Worm (Caenorhabditis elegans) whole organism, L2 larva: ENCODE data around the gene ZK809.8.

Experiments used
- C34F6.9 ChIP-seq: fragments of 150-350 bp; optimal IDR thresholded peaks from 2 replicates; lab custom pipeline; 2014; ENCODE audit warnings: missing biosample characterization, missing genetic modification characterization
- F13H6.1 ChIP-seq: sonication (generic microtip); optimal IDR thresholded peaks from 2 replicates; lab custom pipeline; 2016; ENCODE audit warnings: missing genetic modification characterization, missing compliant biosample characterization
- R02D3.7 ChIP-seq: fragments of 150-350 bp; optimal IDR thresholded peaks from 2 replicates; lab custom pipeline; 2014; ENCODE audit warnings: missing biosample characterization, missing genetic modification characterization
- alr-1 ChIP-seq: fragments of 150-350 bp; optimal IDR thresholded peaks from 2 replicates; lab custom pipeline; 2014; ENCODE audit warnings: missing biosample characterization, missing genetic modification characterization
- aly-2 ChIP-seq: fragments of 150-350 bp; optimal IDR thresholded peaks from 2 replicates; lab custom pipeline; 2014; ENCODE audit warnings: missing biosample characterization, missing genetic modification characterization
- ama-1 ChIP-seq: fragments of 150-350 bp; optimal IDR thresholded peaks from 2 replicates; lab custom pipeline; 2018; ENCODE audit warnings: inconsistent platforms
- blmp-1 ChIP-seq: sonication (generic microtip); optimal IDR thresholded peaks from 2 replicates; lab custom pipeline; 2017; ENCODE audit warnings: missing genetic modification characterization, mild to moderate bottlenecking, missing compliant biosample characterization, antibody characterized with exemption, moderate library complexity; ENCODE audit not compliant: insufficient read depth
- ceh-16 ChIP-seq: fragments of 150-350 bp; optimal IDR thresholded peaks from 2 replicates; lab custom pipeline; 2014; ENCODE audit warnings: missing biosample characterization, missing genetic modification characterization
- elt-1 ChIP-seq: fragments of 150-350 bp; optimal IDR thresholded peaks from 2 replicates; lab custom pipeline; 2014; ENCODE audit warnings: missing biosample characterization, missing genetic modification characterization
- elt-3 ChIP-seq: sonication (generic microtip); optimal IDR thresholded peaks from 2 replicates; lab custom pipeline; 2017; ENCODE audit warnings: missing biosample characterization, missing genetic modification characterization
- fos-1 ChIP-seq: fragments of 150-350 bp; optimal IDR thresholded peaks from 2 replicates; lab custom pipeline; 2014; ENCODE audit warnings: missing biosample characterization, missing genetic modification characterization
- gmeb-1 ChIP-seq: fragments of 150-350 bp; optimal IDR thresholded peaks from 2 replicates; lab custom pipeline; 2014; ENCODE audit warnings: missing biosample characterization, missing genetic modification characterization
- lin-11 ChIP-seq: fragments of 150-350 bp; sonication (generic microtip); optimal IDR thresholded peaks from 2 replicates; lab custom pipeline; 2014; ENCODE audit warnings: missing biosample characterization, missing genetic modification characterization, inconsistent platforms, mixed read lengths
- lin-13 ChIP-seq: fragments of 150-350 bp; optimal IDR thresholded peaks from 2 replicates; lab custom pipeline; 2014; ENCODE audit warnings: missing biosample characterization, missing genetic modification reagents, missing genetic modification characterization
- lsy-2 ChIP-seq, 2 experiments: fragments of 150-350 bp in 1 of 2; sonication (generic microtip) in 1 of 2; optimal IDR thresholded peaks; 2 replicates each; lab custom pipeline; 2014 to 2017; ENCODE audit warnings: missing biosample characterization in 2 of 2, missing genetic modification characterization in 2 of 2
- mab-5 ChIP-seq: fragments of 150-350 bp; optimal IDR thresholded peaks from 2 replicates; lab custom pipeline; 2014; ENCODE audit warnings: missing biosample characterization, missing genetic modification characterization
- mbf-1 ChIP-seq: sonication (generic microtip); optimal IDR thresholded peaks from 2 replicates; lab custom pipeline; 2017; ENCODE audit warnings: missing biosample characterization, missing genetic modification characterization
- mdl-1 ChIP-seq, 2 experiments: fragments of 150-350 bp in 1 of 2; sonication (generic microtip) in 1 of 2; optimal IDR thresholded peaks; 2 replicates each; lab custom pipeline; 2017; ENCODE audit warnings: missing biosample characterization in 2 of 2, missing genetic modification characterization in 2 of 2
- nhr-10 ChIP-seq: sonication (generic microtip); optimal IDR thresholded peaks from 2 replicates; lab custom pipeline; 2017; ENCODE audit warnings: missing biosample characterization, missing genetic modification characterization
- nhr-11 ChIP-seq: fragments of 150-350 bp; optimal IDR thresholded peaks from 2 replicates; lab custom pipeline; 2014; ENCODE audit warnings: missing biosample characterization, missing genetic modification characterization
- nhr-129 ChIP-seq: fragments of 150-350 bp; optimal IDR thresholded peaks from 2 replicates; lab custom pipeline; 2014; ENCODE audit warnings: missing biosample characterization, missing genetic modification characterization
- nhr-21 ChIP-seq: fragments of 150-350 bp; optimal IDR thresholded peaks from 2 replicates; lab custom pipeline; 2014; ENCODE audit warnings: missing biosample characterization, missing genetic modification characterization
- nhr-23 ChIP-seq: fragments of 150-350 bp; optimal IDR thresholded peaks from 2 replicates; lab custom pipeline; 2014; ENCODE audit warnings: missing biosample characterization, missing genetic modification reagents, missing genetic modification characterization
- nhr-25 ChIP-seq: fragments of 150-350 bp; sonication (generic microtip); optimal IDR thresholded peaks from 3 replicates; lab custom pipeline; 2014; ENCODE audit warnings: missing biosample characterization, missing genetic modification characterization
- nhr-6 ChIP-seq: fragments of 150-350 bp; optimal IDR thresholded peaks from 2 replicates; lab custom pipeline; 2014; ENCODE audit warnings: missing biosample characterization, missing genetic modification characterization
- nhr-77 ChIP-seq: fragments of 150-350 bp; optimal IDR thresholded peaks from 2 replicates; lab custom pipeline; 2014; ENCODE audit warnings: missing biosample characterization, missing genetic modification characterization
- peb-1 ChIP-seq: fragments of 150-350 bp; optimal IDR thresholded peaks from 2 replicates; lab custom pipeline; 2014; ENCODE audit warnings: missing biosample characterization, missing genetic modification characterization
- sem-4 ChIP-seq: fragments of 150-350 bp; optimal IDR thresholded peaks from 2 replicates; lab custom pipeline; 2014; ENCODE audit warnings: missing biosample characterization, missing genetic modification reagents, missing genetic modification characterization
- skn-1 ChIP-seq: sonication (generic microtip); optimal IDR thresholded peaks from 2 replicates; lab custom pipeline; 2017; ENCODE audit warnings: missing biosample characterization, missing genetic modification characterization
- sma-3 ChIP-seq: sonication (generic microtip); optimal IDR thresholded peaks from 2 replicates; lab custom pipeline; 2016; ENCODE audit warnings: missing genetic modification reagents, missing genetic modification characterization, missing compliant biosample characterization
- sma-9 ChIP-seq, 2 experiments: fragments of 150-350 bp in 1 of 2; sonication (generic microtip) in 1 of 2; optimal IDR thresholded peaks; 2 replicates each; lab custom pipeline; 2014 to 2016; ENCODE audit warnings: missing genetic modification characterization in 2 of 2, mild to moderate bottlenecking in 1 of 2, missing biosample characterization in 1 of 2, missing compliant biosample characterization in 1 of 2, missing genetic modification reagents in 1 of 2, moderate library complexity in 1 of 2
- snpc-4 ChIP-seq: fragments of 150-350 bp; optimal IDR thresholded peaks from 2 replicates; lab custom pipeline; 2014; ENCODE audit warnings: missing biosample characterization, missing genetic modification characterization
- unc-39 ChIP-seq: fragments of 150-350 bp; optimal IDR thresholded peaks from 2 replicates; lab custom pipeline; 2014; ENCODE audit warnings: missing biosample characterization, missing genetic modification characterization
- unc-55 ChIP-seq: fragments of 150-350 bp; sonication (generic microtip); optimal IDR thresholded peaks from 3 replicates; lab custom pipeline; 2014; ENCODE audit warnings: missing biosample characterization, missing genetic modification reagents, missing genetic modification characterization
- unc-62 ChIP-seq: fragments of 150-350 bp; optimal IDR thresholded peaks from 2 replicates; lab custom pipeline; 2014; ENCODE audit warnings: missing biosample characterization, missing genetic modification reagents, missing genetic modification characterization
- zag-1 ChIP-seq: fragments of 150-350 bp; optimal IDR thresholded peaks from 2 replicates; lab custom pipeline; 2014; ENCODE audit warnings: missing biosample characterization, missing genetic modification characterization
- ztf-1 ChIP-seq: fragments of 200-800 bp; sonication (Bioruptor generic); conservative IDR thresholded peaks from 2 replicates; pipeline ENCODE4 v1.3.6; 2022; ENCODE audit warnings: missing genetic modification characterization, missing compliant biosample characterization
- ztf-4 ChIP-seq: fragments of 150-350 bp; optimal IDR thresholded peaks from 2 replicates; lab custom pipeline; 2014; ENCODE audit warnings: missing biosample characterization, missing genetic modification characterization

ZK809.8 gene

DNA sequence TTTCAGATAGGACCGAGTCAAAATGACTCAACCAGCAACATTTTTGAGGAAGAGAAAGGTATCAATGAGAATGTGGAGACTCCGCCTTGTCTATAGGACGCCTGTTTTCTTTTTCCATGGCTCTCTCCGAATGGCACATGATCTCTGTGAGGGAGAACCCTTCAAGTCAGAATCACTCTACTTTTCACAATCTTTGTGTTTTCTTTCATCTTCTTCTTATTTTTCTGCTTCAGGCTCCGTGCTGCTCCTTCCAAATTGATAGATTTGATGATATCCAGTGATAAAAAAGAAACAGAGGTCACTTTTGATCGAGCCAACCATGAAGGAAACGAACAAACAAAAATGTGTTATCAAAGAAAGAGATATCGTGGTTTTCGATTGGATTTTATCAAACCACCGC, at the start of gene ZK809.8:
ZK809.8 (minus strand) TSS at position 34 of the 400 bp plus-strand sequence.
- peak; percentile 30 for TF ChIP-seq C34F6.9 (tag; lab: Kevin White, UChicago)
- no peak for TF ChIP-seq sem-4
- TF ChIP-seq ztf-4 (tag; lab: Kevin White, UChicago), result no peak
- TF ChIP-seq lsy-2 (tag; optimal IDR thresholded peaks at IDR 0.05; lab: Kevin White, UChicago), result peak in 1 of 2 experiments; percentile 27
- TF ChIP-seq F13H6.1, result peak; percentile 64
- peak; percentile 62 for TF ChIP-seq sma-9 (GFP tag; optimal IDR thresholded peaks at IDR 0.05; lab: Kevin White, UChicago)
- TF ChIP-seq sma-9 (tag; optimal IDR thresholded peaks at IDR 0.05; lab: Kevin White, UChicago), result no peak
- TF ChIP-seq unc-39 (tag; lab: Kevin White, UChicago), result no peak
- TF ChIP-seq nhr-77 (tag; lab: Kevin White, UChicago), result no peak
- peak; percentile 2 for TF ChIP-seq nhr-6
- no peak for TF ChIP-seq mdl-1 (tag; optimal IDR thresholded peaks at IDR 0.05; lab: Kevin White, UChicago)
- TF ChIP-seq nhr-129 (tag; lab: Kevin White, UChicago), result peak; percentile 44
- no peak for TF ChIP-seq peb-1

DNA sequence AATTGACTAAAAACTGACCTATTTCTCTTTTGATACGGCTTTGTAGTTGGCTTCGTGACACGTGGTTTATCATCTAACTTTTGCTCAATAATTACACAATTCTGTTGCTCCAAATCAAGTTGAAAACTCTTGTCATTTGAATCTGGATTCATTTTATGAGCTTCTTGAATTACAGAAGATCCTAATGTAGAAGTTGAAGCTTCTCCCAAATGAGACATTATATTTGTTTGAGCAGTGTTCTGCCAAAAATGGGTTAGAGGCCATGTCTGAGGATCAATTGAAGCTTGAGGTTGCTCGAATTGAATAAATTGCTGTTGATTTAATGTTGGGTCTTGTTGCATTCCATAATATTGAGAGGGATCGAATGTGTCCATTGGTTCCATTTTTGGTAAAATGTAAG, 48.6 kb upstream of the ZK809.8 start:
- TF ChIP-seq sma-9 (GFP tag; optimal IDR thresholded peaks at IDR 0.05; lab: Kevin White, UChicago) (no peak), sma-9 (tag; optimal IDR thresholded peaks at IDR 0.05; lab: Kevin White, UChicago) (no peak), nhr-6 (no peak), elt-1 (tag; lab: Kevin White, UChicago) (no peak), C34F6.9 (tag; lab: Kevin White, UChicago) (no peak), mab-5 (tag; lab: Kevin White, UChicago) (no peak), snpc-4 (tag; lab: Kevin White, UChicago) (no peak), blmp-1 (no peak), ama-1 (lab: Kevin White, UChicago) (no peak), nhr-21 (no peak), unc-39 (tag; lab: Kevin White, UChicago) (no peak)

DNA sequence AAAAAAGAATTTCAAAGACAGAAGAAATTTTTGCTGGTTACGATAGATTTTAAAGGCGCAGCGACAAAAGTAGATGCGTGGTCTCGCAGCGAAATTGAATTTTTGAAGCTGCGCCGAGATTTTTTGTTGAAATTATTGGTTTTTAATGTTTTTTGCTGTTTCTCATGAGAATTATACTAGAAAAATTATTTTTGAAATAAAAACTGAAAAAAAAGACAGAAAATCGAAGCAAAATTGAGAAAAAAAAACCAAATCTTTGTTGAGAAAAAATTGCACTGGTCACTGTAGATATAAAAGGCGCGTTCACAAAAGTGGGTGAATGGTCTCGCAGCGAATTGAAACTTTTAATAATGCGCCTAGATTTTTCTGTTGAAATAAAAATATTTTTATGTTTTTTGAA, 46.8 kb upstream of the ZK809.8 start:
- no peak for TF ChIP-seq sma-9 (GFP tag; optimal IDR thresholded peaks at IDR 0.05; lab: Kevin White, UChicago)
- TF ChIP-seq sma-9 (tag; optimal IDR thresholded peaks at IDR 0.05; lab: Kevin White, UChicago), result no peak
- TF ChIP-seq ztf-1 (GFP tag; lab: Robert Waterston, UW), result no peak
- TF ChIP-seq sma-3 (GFP tag; lab: Kevin White, UChicago), result no peak
- TF ChIP-seq zag-1, result no peak
- TF ChIP-seq nhr-6, result no peak
- no peak for TF ChIP-seq skn-1 (tag; lab: Kevin White, UChicago)
- no peak for TF ChIP-seq ceh-16 (tag; lab: Kevin White, UChicago)
- no peak for TF ChIP-seq sem-4

DNA sequence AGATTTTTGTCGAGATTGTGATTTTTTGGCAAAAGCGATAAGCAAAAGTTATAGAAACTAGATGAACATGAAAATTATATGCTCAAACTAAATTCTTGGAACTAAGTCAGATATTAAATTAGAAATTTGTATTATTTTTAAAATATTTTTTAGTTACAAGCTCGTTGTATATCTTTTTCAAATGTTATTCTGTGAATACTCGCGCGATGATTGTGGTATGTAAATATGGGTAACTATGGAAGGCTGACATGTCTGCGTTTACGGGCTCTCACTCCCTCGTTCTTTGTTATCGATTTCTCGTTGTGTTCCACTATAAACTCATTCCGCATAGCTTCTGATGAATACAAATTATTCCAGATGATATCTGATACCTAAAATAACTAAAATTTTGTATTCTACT, 45.3 kb upstream of the ZK809.8 start, which contains the start of gene ZK792.7:
ZK792.7 (plus strand) TSS at position 301 of the 400 bp plus-strand sequence.
- no peak for TF ChIP-seq ztf-1 (GFP tag; lab: Robert Waterston, UW)
- no peak for TF ChIP-seq fos-1
- no peak for TF ChIP-seq lin-11 (tag; lab: Kevin White, UChicago)
- no peak for TF ChIP-seq nhr-6

DNA sequence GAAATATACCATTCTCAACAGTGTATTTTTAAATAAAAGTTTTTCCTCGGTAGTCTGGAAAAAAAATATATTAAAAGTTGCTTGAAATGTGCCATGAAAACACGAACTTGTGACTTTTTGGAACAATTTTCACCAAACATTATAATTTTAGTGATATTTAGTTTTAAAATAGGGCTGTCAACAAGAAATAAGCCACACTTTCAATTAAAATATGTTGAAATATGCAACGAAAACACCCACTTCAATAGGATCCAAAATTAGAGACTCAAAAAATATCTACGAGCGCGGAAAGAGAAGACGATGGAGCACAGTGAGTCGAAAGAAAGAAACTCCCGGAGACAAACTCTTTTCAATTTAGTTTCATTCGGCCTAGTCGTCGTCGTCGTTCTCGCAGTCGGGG, 44.6 kb upstream of the ZK809.8 start, which contains the start of gene ZK792.12:
ZK792.12 (plus strand) TSS at position 301 of the 400 bp plus-strand sequence.
- TF ChIP-seq fos-1, result no peak
- TF ChIP-seq, all 48 proteins: peak for 0

DNA sequence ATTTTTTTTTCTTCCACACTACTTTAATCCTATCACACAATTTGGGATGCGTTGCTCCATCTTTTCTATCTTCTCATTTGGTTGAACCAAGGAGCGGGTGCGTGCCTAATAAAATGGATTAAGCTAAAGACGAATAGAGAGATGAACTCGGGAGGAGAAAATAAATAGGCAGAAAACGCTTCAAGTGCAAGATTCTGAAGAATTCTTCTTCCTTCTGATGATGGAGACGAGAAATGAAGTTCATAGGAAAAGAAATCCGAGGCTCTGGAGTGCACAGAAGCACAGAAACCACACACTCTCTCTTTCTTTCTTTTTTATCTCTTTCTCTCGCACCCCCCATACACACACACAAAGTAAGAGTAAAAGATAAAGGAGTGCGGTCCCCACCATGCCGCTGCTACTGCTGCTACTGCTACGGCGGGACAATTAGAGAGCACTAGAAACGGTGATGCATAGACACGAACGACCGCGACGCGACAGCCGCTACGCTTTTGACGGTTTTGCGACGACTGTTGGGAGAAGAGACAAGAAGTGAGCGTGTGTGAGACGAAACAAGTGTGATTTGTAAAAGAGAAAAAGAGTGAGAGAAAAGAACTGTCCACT, 43.3 kb upstream of the ZK809.8 start:
- TF ChIP-seq ama-1 (lab: Kevin White, UChicago) (no peak), skn-1 (tag; lab: Kevin White, UChicago) (no peak), lin-11 (tag; lab: Kevin White, UChicago) (peak; percentile 48), nhr-23 (no peak), nhr-25 (peak; percentile 77), lin-13 (GFP tag; lab: Kevin White, UChicago) (peak; percentile 78), nhr-10 (tag; lab: Kevin White, UChicago) (no peak), aly-2 (tag; lab: Kevin White, UChicago) (no peak), elt-1 (tag; lab: Kevin White, UChicago) (no peak), nhr-129 (tag; lab: Kevin White, UChicago) (peak; percentile 90), ztf-1 (GFP tag; lab: Robert Waterston, UW) (no peak), unc-62 (GFP tag; lab: Kevin White, UChicago) (no peak), sma-9 (GFP tag; optimal IDR thresholded peaks at IDR 0.05; lab: Kevin White, UChicago) (peak; percentile 66), sma-9 (tag; optimal IDR thresholded peaks at IDR 0.05; lab: Kevin White, UChicago) (no peak), lsy-2 (tag; optimal IDR thresholded peaks at IDR 0.05; lab: Kevin White, UChicago) (peak; percentile 41 to 73), alr-1 (tag; lab: Kevin White, UChicago) (no peak), zag-1 (no peak), R02D3.7 (tag; lab: Kevin White, UChicago) (no peak), gmeb-1 (peak; percentile 71), mbf-1 (tag; lab: Kevin White, UChicago) (no peak), unc-55 (no peak), elt-3 (no peak), nhr-21 (peak; percentile 71), fos-1 (peak; percentile 87), sem-4 (peak; percentile 51), nhr-11 (tag; lab: Kevin White, UChicago) (no peak), snpc-4 (tag; lab: Kevin White, UChicago) (peak; percentile 25), F13H6.1 (peak; percentile 90), mdl-1 (tag; optimal IDR thresholded peaks at IDR 0.05; lab: Kevin White, UChicago) (peak in 1 of 2 experiments; percentile 69), nhr-77 (tag; lab: Kevin White, UChicago) (no peak)
